Worm (Caenorhabditis elegans): ENCODE results near the gene Y67D8B.1.

The Y67D8B.1 gene

DNA sequence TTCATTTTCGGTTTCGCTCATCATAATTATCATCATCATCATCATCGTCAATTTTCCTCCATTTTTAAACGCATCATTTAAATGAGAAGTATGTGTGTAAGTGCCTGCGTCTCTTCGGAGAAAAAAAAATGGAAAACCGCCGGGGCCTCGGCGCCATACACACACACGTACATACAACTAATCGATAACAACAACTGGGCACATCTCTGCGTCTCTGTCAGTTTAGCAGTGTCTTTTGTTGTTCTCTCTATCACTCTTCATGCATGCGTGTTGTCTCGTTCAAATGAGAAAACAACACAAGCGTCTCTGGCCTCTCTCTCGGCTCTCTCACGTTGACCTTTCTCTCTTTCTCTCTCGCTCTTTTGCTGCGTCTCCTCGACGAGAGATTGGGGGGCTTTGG, 11.6 kb downstream of the Y67D8B.1 start:
- peak; percentile 15 for TF ChIP-seq dao-5 (tag; optimal IDR thresholded peaks at IDR 0.05)
- peak; percentile 94 for TF ChIP-seq him-1 (tag; optimal IDR thresholded peaks at IDR 0.05)
- peak; percentile 67 for TF ChIP-seq W03F9.2 (tag; optimal IDR thresholded peaks at IDR 0.05)

DNA sequence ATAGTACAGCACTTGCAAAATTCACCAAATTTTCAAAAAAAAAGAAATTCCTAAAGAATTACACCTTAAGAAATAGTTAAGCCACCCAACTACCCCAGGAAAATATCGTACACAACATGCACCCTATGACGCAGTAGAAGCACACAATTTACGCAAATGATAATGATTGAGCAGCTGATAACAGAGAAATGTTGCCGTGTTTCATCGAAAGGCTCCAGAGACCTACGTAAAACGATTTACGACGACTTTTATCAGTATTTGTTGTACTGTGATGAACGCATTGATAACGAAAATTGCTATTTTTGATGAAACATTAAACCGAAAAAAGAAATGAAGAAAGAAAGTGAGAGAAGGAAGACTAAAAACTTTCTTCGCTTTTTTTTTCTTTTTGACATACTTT, 14.2 kb downstream of the Y67D8B.1 start:
- TF ChIP-seq him-1 (tag; optimal IDR thresholded peaks at IDR 0.05) (no peak), dao-5 (tag; optimal IDR thresholded peaks at IDR 0.05) (no peak), W03F9.2 (tag; optimal IDR thresholded peaks at IDR 0.05) (no peak)

DNA sequence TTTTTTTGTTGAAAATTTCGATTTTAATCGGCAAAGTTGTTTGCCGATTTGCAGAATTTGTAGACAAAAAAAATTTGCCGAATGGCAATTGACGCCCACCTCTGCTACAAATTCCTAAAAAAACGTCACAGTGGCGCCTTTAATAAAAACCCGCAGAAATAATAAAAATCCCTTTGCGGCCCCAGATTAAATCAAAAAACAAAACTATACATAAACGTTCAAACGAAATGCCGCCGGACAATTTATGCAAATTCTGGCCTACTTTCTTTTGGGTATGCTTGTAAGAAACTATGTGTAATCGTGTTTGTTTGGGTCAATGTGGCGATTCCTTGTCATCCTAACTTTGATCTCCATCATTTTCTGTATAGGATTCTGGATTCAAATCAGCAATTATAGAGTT, 21.3 kb downstream of the Y67D8B.1 start, which contains the start of gene T23E1.1:
TSS of gene T23E1.1 (plus strand) at position 301 of the 400 bp plus-strand sequence.
- TF ChIP-seq dao-5 (tag; optimal IDR thresholded peaks at IDR 0.05) (no peak), him-1 (tag; optimal IDR thresholded peaks at IDR 0.05) (no peak), W03F9.2 (tag; optimal IDR thresholded peaks at IDR 0.05) (no peak)

DNA sequence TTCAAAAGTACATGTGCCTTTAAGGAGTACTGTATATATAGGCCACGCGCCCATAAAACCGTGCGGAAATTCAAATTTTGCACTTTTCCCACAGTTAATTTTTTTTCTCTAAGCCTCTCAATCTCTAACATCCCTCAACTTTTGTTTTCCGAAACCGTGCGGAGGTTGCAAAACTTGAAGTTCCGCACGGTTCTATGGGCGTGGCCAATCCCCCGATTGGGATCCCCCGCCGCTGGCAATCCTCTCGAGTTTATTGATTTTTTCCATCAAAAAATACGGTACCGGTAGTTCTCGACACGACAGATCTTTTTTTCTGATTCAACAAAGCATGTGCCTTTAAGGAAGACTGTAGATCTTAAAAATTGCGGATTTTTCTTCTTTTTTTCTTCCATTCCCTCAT, 26.8 kb downstream of the Y67D8B.1 start, which contains the start of gene T23E1.3:
TSS of gene T23E1.3 (plus strand) at position 301 of the 400 bp plus-strand sequence.
- TF ChIP-seq him-1 (tag; optimal IDR thresholded peaks at IDR 0.05), result no peak

DNA sequence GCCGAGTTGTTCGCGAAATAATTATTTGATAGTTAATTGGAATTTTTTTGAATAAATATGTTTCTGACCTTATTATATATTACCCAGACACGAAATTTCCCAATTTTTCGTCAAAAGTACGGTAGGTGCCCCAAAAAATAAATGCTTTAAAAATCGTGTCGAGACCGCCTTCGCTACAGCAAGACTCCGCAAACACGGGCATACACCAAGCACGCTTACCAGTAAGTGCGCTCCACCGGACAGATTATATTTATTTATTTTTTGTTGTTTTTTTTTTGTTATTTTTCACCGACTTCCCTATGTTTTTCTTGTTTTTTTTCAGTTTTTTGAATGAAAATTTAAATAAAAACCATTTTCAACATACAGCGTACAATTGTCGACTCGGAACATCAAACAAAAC, 35.9 kb downstream of the Y67D8B.1 start:
- TF ChIP-seq W03F9.2 (tag; optimal IDR thresholded peaks at IDR 0.05), result no peak
- no peak for TF ChIP-seq dao-5 (tag; optimal IDR thresholded peaks at IDR 0.05)
- no peak for TF ChIP-seq him-1 (tag; optimal IDR thresholded peaks at IDR 0.05)

DNA sequence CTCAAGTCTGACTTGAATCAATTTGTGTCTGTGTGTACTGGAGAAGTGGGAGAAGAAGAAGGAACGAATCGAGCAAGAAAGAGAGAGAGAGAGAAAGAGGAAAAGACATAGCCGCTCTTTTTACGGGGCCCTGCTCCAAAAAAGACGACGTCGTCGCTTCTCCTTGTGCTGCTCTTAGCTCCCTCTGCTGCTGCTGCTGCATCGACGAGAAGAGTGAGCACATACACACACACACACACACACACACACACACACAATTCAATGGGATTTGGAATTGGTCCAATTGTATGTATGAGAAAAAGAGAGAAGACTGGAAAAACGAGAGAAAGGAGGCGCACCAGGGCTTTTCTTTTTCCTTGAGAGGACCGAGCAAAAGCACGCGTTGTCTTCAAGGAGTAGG, 37.4 kb downstream of the Y67D8B.1 start:
- TF ChIP-seq dao-5 (tag; optimal IDR thresholded peaks at IDR 0.05), result no peak
- peak; percentile 82 for TF ChIP-seq him-1 (tag; optimal IDR thresholded peaks at IDR 0.05)
- no peak for TF ChIP-seq W03F9.2 (tag; optimal IDR thresholded peaks at IDR 0.05)

DNA sequence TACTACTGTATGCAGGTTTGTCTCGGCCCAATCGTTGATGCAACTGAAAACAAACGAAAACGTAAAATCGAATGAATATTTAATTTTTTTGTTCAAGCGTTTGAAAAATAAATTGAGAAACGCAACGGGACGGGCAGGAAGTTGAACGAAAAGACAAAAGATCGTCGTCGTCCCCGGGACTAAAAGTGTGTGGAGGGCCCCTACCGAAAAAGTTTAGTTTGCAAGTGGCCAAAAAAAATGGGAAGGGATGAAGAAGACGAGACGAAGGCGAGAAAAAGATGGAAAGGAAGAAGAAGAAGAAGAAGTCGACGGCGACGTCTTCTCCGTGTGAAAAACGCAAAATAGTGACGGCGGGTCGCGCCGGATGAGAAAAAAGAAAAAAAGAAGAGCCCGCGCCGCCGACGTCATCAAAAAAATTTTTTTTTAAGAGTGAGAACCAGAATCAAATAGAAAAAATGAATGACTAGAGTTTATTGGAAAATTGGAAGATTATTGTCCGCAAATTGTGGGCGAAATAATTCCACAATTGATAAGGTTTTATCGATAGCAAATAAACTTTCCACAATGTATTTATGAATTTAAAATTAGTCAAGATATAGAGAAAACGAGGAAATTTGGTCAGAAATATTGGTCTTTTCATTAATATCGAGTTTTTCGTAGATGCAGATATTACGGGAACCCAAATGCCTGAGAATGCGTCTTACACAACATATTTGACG, 39.2 kb downstream of the Y67D8B.1 start, which contains the start of gene mca-3:
TSS of gene mca-3 (minus strand) at position 51 of the 719 bp plus-strand sequence.
- TF ChIP-seq W03F9.2 (tag; optimal IDR thresholded peaks at IDR 0.05), result no peak
- TF ChIP-seq him-1 (tag; optimal IDR thresholded peaks at IDR 0.05), result no peak
- no peak for TF ChIP-seq dao-5 (tag; optimal IDR thresholded peaks at IDR 0.05)

DNA sequence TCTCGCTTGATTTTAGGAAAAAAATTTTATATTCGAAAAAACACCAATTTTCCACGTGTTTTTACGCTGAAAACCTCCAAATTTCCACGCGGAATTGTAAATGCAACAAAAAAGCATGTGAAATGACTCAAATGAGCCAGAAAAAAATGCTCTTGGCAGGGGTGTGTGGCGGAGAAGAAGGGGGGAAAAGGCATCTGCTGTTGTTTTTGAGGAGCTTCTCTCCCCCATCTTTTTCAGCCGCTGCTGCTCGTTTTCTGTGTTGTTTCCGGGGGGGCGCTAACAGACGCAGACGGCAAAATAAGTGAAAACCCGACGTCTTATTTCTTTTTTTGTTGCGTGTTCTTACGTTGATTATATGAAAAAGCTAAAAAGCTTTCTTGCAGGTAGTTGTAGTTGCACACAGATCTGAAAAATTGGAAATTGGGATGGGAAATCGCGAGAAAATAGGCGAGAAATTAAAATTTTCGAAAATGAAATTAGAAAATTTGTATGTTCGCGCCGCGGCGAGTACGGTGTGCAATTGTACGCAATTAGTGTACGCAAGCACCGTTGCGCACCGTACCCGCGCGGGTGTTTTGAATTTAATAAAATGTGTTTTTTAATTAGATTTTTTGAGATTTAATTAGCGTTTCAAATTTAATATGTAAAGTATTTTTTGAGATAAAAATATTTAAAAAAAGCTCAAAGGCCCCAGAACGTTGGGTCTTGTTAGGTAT, 40.4 kb downstream of the Y67D8B.1 start:
- no peak for TF ChIP-seq W03F9.2 (tag; optimal IDR thresholded peaks at IDR 0.05)
- no peak for TF ChIP-seq him-1 (tag; optimal IDR thresholded peaks at IDR 0.05)
- TF ChIP-seq dao-5 (tag; optimal IDR thresholded peaks at IDR 0.05), result no peak

DNA sequence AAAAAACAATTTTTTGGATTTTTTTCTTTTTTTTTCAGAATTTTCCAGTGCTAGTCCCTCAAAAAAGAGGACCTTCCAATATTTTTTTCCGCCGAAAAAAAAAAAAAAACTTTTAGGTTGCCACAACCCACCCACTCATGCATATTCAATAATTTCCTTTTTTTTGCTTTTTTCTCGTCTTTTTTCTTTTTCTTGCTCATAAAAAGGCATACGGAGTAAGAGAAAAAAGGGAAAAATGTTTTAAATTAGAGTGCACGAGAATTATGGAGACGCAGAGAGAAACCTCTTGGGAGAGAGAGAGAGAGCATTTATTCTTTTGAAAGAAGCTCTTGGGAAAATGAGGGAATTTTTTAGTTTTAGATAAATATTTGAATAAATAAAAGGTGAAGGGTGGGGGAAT, 44.4 kb downstream of the Y67D8B.1 start:
- TF ChIP-seq dao-5 (tag; optimal IDR thresholded peaks at IDR 0.05), result no peak
- no peak for TF ChIP-seq W03F9.2 (tag; optimal IDR thresholded peaks at IDR 0.05)
- TF ChIP-seq him-1 (tag; optimal IDR thresholded peaks at IDR 0.05), result peak; percentile 2

DNA sequence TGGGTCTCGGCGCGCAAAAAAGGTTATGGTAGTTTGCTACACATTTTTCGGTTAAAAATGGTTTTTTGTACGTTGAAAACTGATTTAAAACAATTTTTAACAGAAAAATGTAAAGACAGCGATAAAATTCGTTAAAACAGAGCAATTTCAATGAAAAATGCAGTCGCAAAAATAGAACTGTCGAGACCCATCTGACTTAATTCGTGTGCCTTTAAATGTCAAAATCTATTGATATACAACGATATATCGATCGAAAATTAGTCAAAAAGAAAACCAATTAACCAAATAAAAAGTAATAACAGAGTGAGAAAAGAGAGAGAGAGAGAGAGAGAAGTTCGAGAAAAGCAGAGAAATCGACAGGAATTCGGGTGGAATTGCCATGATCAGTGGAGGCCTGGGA, 51.4 kb downstream of the Y67D8B.1 start:
- no peak for TF ChIP-seq dao-5 (tag; optimal IDR thresholded peaks at IDR 0.05)
- TF ChIP-seq W03F9.2 (tag; optimal IDR thresholded peaks at IDR 0.05), result no peak
- no peak for TF ChIP-seq him-1 (tag; optimal IDR thresholded peaks at IDR 0.05)

Data from whole organism, L4/young adult.